Fruit fly (Drosophila melanogaster) whole organism, pupa: ENCODE data around the gene Cad74A.

ENCODE experiments used
- CG10348 ChIP-seq: fragments of 200-800 bp; sonication (Bioruptor generic); IDR thresholded peaks from 2 replicates; pipeline ENCODE4 v1.3.6; 2022; ENCODE audit warnings: missing biosample characterization, missing genetic modification characterization
- CG13204 ChIP-seq: fragments of 200-800 bp; sonication (Bioruptor generic); optimal IDR thresholded peaks from 2 replicates; lab custom pipeline; 2018; ENCODE audit warnings: missing biosample characterization, mild to moderate bottlenecking, missing genetic modification characterization, moderate library complexity
- CG15710 ChIP-seq: fragments of 200-800 bp; sonication (Bioruptor generic); optimal IDR thresholded peaks from 2 replicates; lab custom pipeline; 2018; ENCODE audit warnings: missing biosample characterization, mild to moderate bottlenecking, missing genetic modification characterization, moderate library complexity
- CG17806 ChIP-seq: fragments of 200-800 bp; sonication (Bioruptor generic); optimal IDR thresholded peaks from 2 replicates; lab custom pipeline; 2018; ENCODE audit warnings: missing biosample characterization, mild to moderate bottlenecking, missing genetic modification characterization, moderate library complexity
- CG32121 ChIP-seq: fragments of 200-800 bp; sonication (Bioruptor generic); IDR thresholded peaks from 2 replicates; pipeline ENCODE4 v1.3.6; 2022; ENCODE audit warnings: missing biosample characterization, missing genetic modification characterization
- CG8159 ChIP-seq: fragments of 200-800 bp; sonication (Bioruptor generic); optimal IDR thresholded peaks from 3 replicates; lab custom pipeline; 2018; ENCODE audit warnings: missing biosample characterization, mild to moderate bottlenecking, missing genetic modification characterization, moderate library complexity
- CG8301 ChIP-seq: fragments of 200-800 bp; sonication (Bioruptor generic); optimal IDR thresholded peaks from 2 replicates; lab custom pipeline; 2018; ENCODE audit warnings: missing biosample characterization, mild to moderate bottlenecking, missing genetic modification characterization
- CG9948 ChIP-seq: fragments of 200-800 bp; sonication (Bioruptor generic); optimal IDR thresholded peaks from 2 replicates; lab custom pipeline; 2018; ENCODE audit warnings: missing biosample characterization, mild to moderate bottlenecking, missing genetic modification characterization, moderate library complexity
- D1 ChIP-seq: fragments of 200-800 bp; sonication (Bioruptor generic); optimal IDR thresholded peaks from 2 replicates; lab custom pipeline; 2018; ENCODE audit warnings: missing biosample characterization, mild to moderate bottlenecking, missing genetic modification characterization, moderate library complexity
- EcR ChIP-seq: fragments of 200-800 bp; sonication (Bioruptor generic); optimal IDR thresholded peaks from 3 replicates; lab custom pipeline; 2019; ENCODE audit warnings: missing biosample characterization, missing genetic modification characterization, mild to moderate bottlenecking, moderate library complexity, missing genetic modification reagents
- Ets98B ChIP-seq: fragments of 200-800 bp; sonication (Bioruptor generic); IDR thresholded peaks from 2 replicates; pipeline ENCODE4 v1.3.6; 2022; ENCODE audit warnings: missing biosample characterization, missing genetic modification characterization
- Pif1A ChIP-seq: fragments of 200-800 bp; sonication (Bioruptor generic); optimal IDR thresholded peaks from 3 replicates; lab custom pipeline; 2016; ENCODE audit warnings: missing biosample characterization, missing genetic modification characterization
- Pif1B ChIP-seq: fragments of 200-800 bp; sonication (Bioruptor generic); optimal IDR thresholded peaks from 3 replicates; lab custom pipeline; 2016; ENCODE audit warnings: missing biosample characterization, missing genetic modification characterization
- rn ChIP-seq: fragments of 200-800 bp; sonication (Bioruptor generic); IDR thresholded peaks from 2 replicates; pipeline ENCODE4 v1.3.6; 2022; ENCODE audit warnings: missing biosample characterization, missing genetic modification characterization

dm6 chr3L:17351522-17351921 lies 27.8 kb downstream of the Cad74A start, which contains the start of gene CG7692:
- TF ChIP-seq D1 (tag; lab: Kevin White, UChicago): no peak
- no peak for TF ChIP-seq CG13204 (GFP tag; lab: Kevin White, UChicago)
- TF ChIP-seq CG8159 (tag; lab: Kevin White, UChicago): no peak
- no peak for TF ChIP-seq CG32121 (GFP tag; lab: Robert Waterston, UW)
- no peak for TF ChIP-seq CG10348 (GFP tag; lab: Robert Waterston, UW)
- no peak for TF ChIP-seq CG15710 (tag; lab: Kevin White, UChicago)
- no peak for TF ChIP-seq EcR (GFP tag; lab: Kevin White, UChicago)
- no peak for TF ChIP-seq Pif1B (GFP tag; lab: Kevin White, UChicago)
- no peak for TF ChIP-seq Pif1A (GFP tag; lab: Kevin White, UChicago)
- TF ChIP-seq CG8301 (tag; lab: Kevin White, UChicago): no peak
- TF ChIP-seq CG9948 (tag; lab: Kevin White, UChicago): no peak
- no peak for TF ChIP-seq rn
- no peak for TF ChIP-seq CG17806 (tag; lab: Kevin White, UChicago)
- TF ChIP-seq Ets98B (GFP tag; lab: Robert Waterston, UW): no peak
